Worm (Caenorhabditis elegans): Measurements from ENCODE around the gene C23G10.11.

DNA sequence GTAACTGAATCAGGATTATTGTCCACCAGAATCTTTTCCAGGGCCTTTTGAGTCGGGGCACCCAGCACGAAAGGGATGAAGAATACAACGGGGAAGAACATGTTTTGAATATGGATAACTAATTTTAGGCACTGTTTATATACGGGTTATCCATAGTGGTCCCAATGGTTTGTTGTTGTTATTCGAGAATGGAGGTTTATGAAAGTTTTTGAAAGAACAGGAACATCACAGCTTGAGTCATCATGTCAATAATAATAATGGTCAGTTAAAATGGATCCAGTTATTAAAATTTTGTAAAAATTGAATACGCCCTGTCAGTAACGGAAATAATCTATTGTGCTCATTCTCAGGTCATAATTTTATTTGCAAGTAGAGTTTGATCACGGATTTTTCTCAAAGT lies 32.3 kb downstream of the C23G10.11 start, which contains the start of gene nas-28:
- TF ChIP-seq aly-2 (tag; optimal IDR thresholded peaks at IDR 0.05), result no peak
- TF ChIP-seq lin-15B (tag; optimal IDR thresholded peaks at IDR 0.05), result no peak
- TF ChIP-seq mdl-1 (tag; optimal IDR thresholded peaks at IDR 0.05), result no peak
- TF ChIP-seq nhr-77 (tag; optimal IDR thresholded peaks at IDR 0.05), result no peak
- TF ChIP-seq snpc-4 (tag; optimal IDR thresholded peaks at IDR 0.05), result no peak
- no peak for TF ChIP-seq nhr-12 (tag; optimal IDR thresholded peaks at IDR 0.05)
